Fruit fly (Drosophila melanogaster) whole organism, embryonic: ENCODE results near the gene zld.
A peak's percentile ranks its signal among the peaks of the same experiment; 100 is the strongest.

Experiments used
- ATbp ChIP-seq: fragments of 200-800 bp; sonication (Bioruptor generic); optimal IDR thresholded peaks from 2 replicates; lab custom pipeline; 2017; ENCODE audit warnings: missing biosample characterization, mild to moderate bottlenecking, missing genetic modification characterization, missing genetic modification reagents
- Atf6 ChIP-seq: fragments of 200-800 bp; sonication (Bioruptor generic); IDR thresholded peaks from 2 replicates; pipeline ENCODE4 v1.3.6; 2022; ENCODE audit warnings: missing biosample characterization, missing genetic modification characterization
- CG10366 ChIP-seq: fragments of 200-800 bp; sonication (Bioruptor generic); IDR thresholded peaks from 2 replicates; pipeline ENCODE4 v1.3.6; 2022; ENCODE audit warnings: missing biosample characterization, missing genetic modification characterization
- CG10543 ChIP-seq: fragments of 200-800 bp; sonication (Bioruptor generic); optimal IDR thresholded peaks from 3 replicates; lab custom pipeline; 2017; ENCODE audit warnings: missing biosample characterization, mild to moderate bottlenecking, missing genetic modification characterization, moderate library complexity
- CG10979 ChIP-seq: fragments of 200-800 bp; sonication (Bioruptor generic); optimal IDR thresholded peaks from 2 replicates; lab custom pipeline; 2018; ENCODE audit warnings: missing biosample characterization, mild to moderate bottlenecking, missing genetic modification characterization, moderate library complexity
- CG1529 ChIP-seq: fragments of 200-800 bp; sonication (Bioruptor generic); optimal IDR thresholded peaks from 3 replicates; lab custom pipeline; 2018; ENCODE audit warnings: missing biosample characterization, missing genetic modification characterization
- CG3163 ChIP-seq: fragments of 200-800 bp; sonication (Bioruptor generic); optimal IDR thresholded peaks from 3 replicates; lab custom pipeline; 2016; ENCODE audit warnings: missing biosample characterization, missing genetic modification characterization
- CG34376 ChIP-seq: fragments of 200-800 bp; sonication (Bioruptor generic); optimal IDR thresholded peaks from 2 replicates; lab custom pipeline; 2018; ENCODE audit warnings: missing biosample characterization, mild to moderate bottlenecking, missing genetic modification characterization
- CG43689 ChIP-seq: fragments of 200-800 bp; sonication (Bioruptor generic); IDR thresholded peaks from 2 replicates; pipeline ENCODE4 v1.3.6; 2022; ENCODE audit warnings: missing biosample characterization, missing genetic modification characterization
- CG6765 ChIP-seq: fragments of 200-800 bp; sonication (Bioruptor generic); optimal IDR thresholded peaks from 3 replicates; lab custom pipeline; 2017; ENCODE audit warnings: missing biosample characterization, mild to moderate bottlenecking, missing genetic modification characterization
- CG6791 ChIP-seq: fragments of 200-800 bp; sonication (Bioruptor generic); IDR thresholded peaks from 3 replicates; pipeline ENCODE4 v1.3.6; 2022; ENCODE audit warnings: missing biosample characterization, missing genetic modification characterization; ENCODE audit not compliant: partially characterized antibody
- CG9727 ChIP-seq: fragments of 200-800 bp; sonication (Bioruptor generic); optimal IDR thresholded peaks from 3 replicates; lab custom pipeline; 2017; ENCODE audit warnings: missing biosample characterization, mild to moderate bottlenecking, missing genetic modification characterization
- CTCF ChIP-seq: fragments of 200-800 bp; sonication (Bioruptor generic); optimal IDR thresholded peaks from 2 replicates; lab custom pipeline; 2017; ENCODE audit warnings: missing biosample characterization, mild to moderate bottlenecking, missing genetic modification characterization, moderate library complexity
- D19A ChIP-seq: fragments of 200-800 bp; optimal IDR thresholded peaks from 3 replicates; lab custom pipeline; 2019; ENCODE audit warnings: missing biosample characterization, mild to moderate bottlenecking, missing genetic modification characterization, moderate library complexity
- D19B ChIP-seq: fragments of 200-800 bp; sonication (Bioruptor generic); optimal IDR thresholded peaks from 2 replicates; lab custom pipeline; 2017; ENCODE audit warnings: missing biosample characterization, mild to moderate bottlenecking, missing genetic modification characterization
- Deaf1 ChIP-seq: fragments of 200-800 bp; optimal IDR thresholded peaks from 3 replicates; lab custom pipeline; 2019; ENCODE audit warnings: missing biosample characterization, mild to moderate bottlenecking, missing genetic modification characterization, moderate library complexity
- Dek ChIP-seq: fragments of 200-800 bp; sonication (Bioruptor generic); optimal IDR thresholded peaks from 3 replicates; lab custom pipeline; 2019; ENCODE audit warnings: missing biosample characterization, mild to moderate bottlenecking, missing genetic modification characterization, moderate library complexity
- Ets65A ChIP-seq: fragments of 200-800 bp; sonication (Bioruptor generic); peaks from one replicate; lab custom pipeline; 2016; ENCODE audit warnings: missing biosample characterization, missing genetic modification characterization
- GATAe ChIP-seq: fragments of 200-800 bp; sonication (Bioruptor generic); conservative IDR thresholded peaks from 2 replicates; pipeline ENCODE4 v1.3.6; 2022; ENCODE audit warnings: missing biosample characterization, missing genetic modification characterization
- Hey ChIP-seq: fragments of 200-800 bp; sonication (Bioruptor generic); optimal IDR thresholded peaks from 3 replicates; lab custom pipeline; 2018; ENCODE audit warnings: missing biosample characterization, mild to moderate bottlenecking, missing genetic modification characterization
- Med ChIP-seq: fragments of 200-800 bp; sonication (Bioruptor generic); peaks from one replicate; lab custom pipeline; 2016; ENCODE audit warnings: missing biosample characterization, missing genetic modification characterization, mild to moderate bottlenecking, inconsistent platforms, moderate library complexity
- Pdp1 ChIP-seq, 2 experiments: fragments of 200-800 bp; sonication (Bioruptor generic); optimal IDR thresholded peaks; 3 replicates each; lab custom pipeline; 2016; ENCODE audit warnings: missing biosample characterization in 2 of 2, missing genetic modification characterization in 2 of 2, mild to moderate bottlenecking in 1 of 2, moderate library complexity in 1 of 2
- TFAM ChIP-seq: fragments of 200-800 bp; sonication (Bioruptor generic); optimal IDR thresholded peaks from 2 replicates; lab custom pipeline; 2017; ENCODE audit warnings: missing biosample characterization, missing genetic modification characterization, inconsistent platforms
- Vsx1 ChIP-seq: fragments of 200-800 bp; sonication (Bioruptor generic); optimal IDR thresholded peaks from 2 replicates; lab custom pipeline; 2017; ENCODE audit warnings: missing biosample characterization, mild to moderate bottlenecking, missing genetic modification characterization, missing genetic modification reagents
- YL-1 ChIP-seq: fragments of 200-800 bp; sonication (Bioruptor generic); optimal IDR thresholded peaks from 3 replicates; lab custom pipeline; 2017; ENCODE audit warnings: missing biosample characterization, mild to moderate bottlenecking, missing genetic modification characterization
- ara ChIP-seq: fragments of 200-800 bp; sonication (Bioruptor generic); IDR thresholded peaks from 2 replicates; pipeline ENCODE4 v1.3.6; 2022; ENCODE audit warnings: missing biosample characterization, missing genetic modification characterization
- az2 ChIP-seq: fragments of 200-800 bp; sonication (Bioruptor generic); optimal IDR thresholded peaks from 3 replicates; lab custom pipeline; 2016; ENCODE audit warnings: missing biosample characterization, missing genetic modification characterization
- btn ChIP-seq: fragments of 200-800 bp; sonication (Bioruptor generic); optimal IDR thresholded peaks from 2 replicates; lab custom pipeline; 2016; ENCODE audit warnings: missing biosample characterization, missing genetic modification characterization
- chinmo ChIP-seq: fragments of 200-800 bp; sonication (Bioruptor generic); IDR thresholded peaks from 4 replicates; pipeline ENCODE4 v1.3.6; 2022; ENCODE audit warnings: missing biosample characterization, missing genetic modification characterization; ENCODE audit not compliant: partially characterized antibody
- chm ChIP-seq: fragments of 200-800 bp; sonication (Bioruptor generic); IDR thresholded peaks from 2 replicates; pipeline ENCODE4 v1.3.6; 2022; ENCODE audit warnings: missing biosample characterization, missing genetic modification characterization
- chn ChIP-seq: fragments of 200-800 bp; sonication (Bioruptor generic); optimal IDR thresholded peaks from 2 replicates; lab custom pipeline; 2016; ENCODE audit warnings: missing biosample characterization, missing genetic modification characterization
- ci ChIP-seq: fragments of 200-800 bp; sonication (Bioruptor generic); IDR thresholded peaks from 3 replicates; pipeline ENCODE4 v1.3.6; 2022; ENCODE audit warnings: missing biosample characterization, missing genetic modification characterization
- cwo ChIP-seq: fragments of 200-800 bp; sonication (Bioruptor generic); optimal IDR thresholded peaks from 3 replicates; lab custom pipeline; 2017; ENCODE audit warnings: missing biosample characterization, missing genetic modification characterization, mild to moderate bottlenecking, moderate library complexity, missing genetic modification reagents
- disco-r ChIP-seq: fragments of 200-800 bp; sonication (Bioruptor generic); optimal IDR thresholded peaks from 2 replicates; lab custom pipeline; 2016; ENCODE audit warnings: missing biosample characterization, missing genetic modification characterization
- exex ChIP-seq: fragments of 200-800 bp; sonication (Bioruptor generic); optimal IDR thresholded peaks from 4 replicates; lab custom pipeline; 2018; ENCODE audit warnings: missing biosample characterization, mild to moderate bottlenecking, missing genetic modification characterization, moderate library complexity
- ftz-f1 ChIP-seq: fragments of 200-800 bp; sonication (Bioruptor generic); optimal IDR thresholded peaks from 2 replicates; lab custom pipeline; 2016; ENCODE audit warnings: missing biosample characterization, missing genetic modification characterization
- grn ChIP-seq: fragments of 200-800 bp; sonication (Bioruptor generic); optimal IDR thresholded peaks from 3 replicates; lab custom pipeline; 2017; ENCODE audit warnings: missing biosample characterization, missing genetic modification characterization
- gsb-n ChIP-seq: fragments of 200-800 bp; sonication (Bioruptor generic); optimal IDR thresholded peaks from 3 replicates; lab custom pipeline; 2018; ENCODE audit warnings: missing biosample characterization, mild to moderate bottlenecking, missing genetic modification characterization
- kni ChIP-seq: fragments of 200-800 bp; sonication (Bioruptor generic); optimal IDR thresholded peaks from 3 replicates; lab custom pipeline; 2017; ENCODE audit warnings: mild to moderate bottlenecking, missing biosample characterization, missing genetic modification reagents, missing genetic modification characterization
- lab ChIP-seq: fragments of 200-800 bp; sonication (Bioruptor generic); optimal IDR thresholded peaks from 3 replicates; lab custom pipeline; 2017; ENCODE audit warnings: missing biosample characterization, missing genetic modification characterization, mild to moderate bottlenecking, moderate library complexity, missing genetic modification reagents
- mirr ChIP-seq: fragments of 200-800 bp; sonication (Bioruptor generic); optimal IDR thresholded peaks from 3 replicates; lab custom pipeline; 2018; ENCODE audit warnings: missing biosample characterization, mild to moderate bottlenecking, missing genetic modification characterization
- nerfin-2 ChIP-seq: fragments of 200-800 bp; sonication (Bioruptor generic); IDR thresholded peaks from 2 replicates; pipeline ENCODE4 v1.3.6; 2022; ENCODE audit warnings: missing biosample characterization, missing genetic modification characterization; ENCODE audit not compliant: partially characterized antibody
- otp ChIP-seq: fragments of 200-800 bp; sonication (Bioruptor generic); IDR thresholded peaks from 3 replicates; pipeline ENCODE4, ENCODE4 v1.3.6; 2022; ENCODE audit warnings: missing biosample characterization, missing genetic modification characterization
- scrt ChIP-seq: fragments of 200-800 bp; sonication (Bioruptor generic); optimal IDR thresholded peaks from 2 replicates; lab custom pipeline; 2018; ENCODE audit warnings: missing biosample characterization, mild to moderate bottlenecking, missing genetic modification characterization, moderate library complexity
- shn ChIP-seq: fragments of 200-800 bp; sonication (Bioruptor generic); optimal IDR thresholded peaks from 3 replicates; lab custom pipeline; 2016; ENCODE audit warnings: missing biosample characterization, missing genetic modification characterization
- sr ChIP-seq: fragments of 200-800 bp; sonication (Bioruptor generic); IDR thresholded peaks from 3 replicates; pipeline ENCODE4 v1.3.6; 2022; ENCODE audit warnings: missing biosample characterization, missing genetic modification characterization
- sug ChIP-seq: fragments of 200-800 bp; optimal IDR thresholded peaks from 2 replicates; lab custom pipeline; 2019; ENCODE audit warnings: missing biosample characterization, mild to moderate bottlenecking, missing genetic modification characterization, moderate library complexity
- wek ChIP-seq: fragments of 200-800 bp; sonication (Bioruptor generic); optimal IDR thresholded peaks from 3 replicates; lab custom pipeline; 2018; ENCODE audit warnings: missing biosample characterization, mild to moderate bottlenecking, missing genetic modification characterization, moderate library complexity

The zld gene

DNA sequence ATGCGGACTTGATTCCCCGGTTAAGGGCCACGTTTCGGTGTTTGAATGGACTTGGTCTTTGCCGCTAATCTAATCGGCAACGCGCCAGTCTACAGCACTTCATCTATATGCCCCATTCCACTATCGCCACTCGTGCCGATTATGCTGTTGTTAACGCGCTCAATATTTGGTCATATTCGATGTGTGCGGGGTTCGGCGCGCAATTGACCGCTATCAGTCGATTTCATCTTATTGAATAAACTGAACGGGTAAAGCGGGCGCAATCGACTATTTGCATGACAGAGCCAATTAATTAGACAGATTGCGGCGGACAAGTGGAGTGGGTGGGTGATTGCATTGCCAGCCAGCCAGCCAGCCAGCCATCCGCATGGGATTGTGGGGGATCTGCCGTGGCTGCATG lies 31.0 kb downstream of the zld start:
- TF ChIP-seq sug (tag; lab: Kevin White, UChicago): peak; percentile 71
- no peak for TF ChIP-seq gsb-n
- TF ChIP-seq Hey (tag; lab: Kevin White, UChicago): peak; percentile 36
- TF ChIP-seq Pdp1 (GFP tag; optimal IDR thresholded peaks at IDR 0.05; lab: Kevin White, UChicago): peak in 1 of 2 experiments; percentile 44
- TF ChIP-seq CG34376 (GFP tag; lab: Kevin White, UChicago): peak; percentile 1
- TF ChIP-seq CTCF (GFP tag; lab: Kevin White, UChicago): no peak
- 0 out of 3 replicates have a peak, but pooled peaks have one; percentile 33 for TF ChIP-seq ci (GFP tag; lab: Robert Waterston, UW)
- TF ChIP-seq Ets65A (GFP tag; lab: Kevin White, UChicago): peak; percentile 84
- TF ChIP-seq D19B (GFP tag; lab: Kevin White, UChicago): no peak
- TF ChIP-seq exex: peak; percentile 95
- no peak for TF ChIP-seq CG10979 (tag; lab: Kevin White, UChicago)
- no peak for TF ChIP-seq chn (GFP tag; lab: Kevin White, UChicago)
- no peak for TF ChIP-seq ara (GFP tag; lab: Robert Waterston, UW)
- 0 out of 4 replicates have a peak, but pooled peaks have one; percentile 56 for TF ChIP-seq chinmo (GFP tag; lab: Robert Waterston, UW)
- peak; percentile 74 for TF ChIP-seq Med (GFP tag; lab: Kevin White, UChicago)
- TF ChIP-seq GATAe (GFP tag; lab: Robert Waterston, UW): 0 out of 2 replicates have a peak, but pooled peaks have one; percentile 30
- TF ChIP-seq ATbp (GFP tag; lab: Kevin White, UChicago): no peak
- TF ChIP-seq cwo: peak; percentile 54
- TF ChIP-seq btn (GFP tag; lab: Kevin White, UChicago): no peak
- peak; percentile 30 for TF ChIP-seq Vsx1 (GFP tag; lab: Kevin White, UChicago)
- peak; percentile 88 for TF ChIP-seq grn (GFP tag; lab: Kevin White, UChicago)
- TF ChIP-seq CG10543 (GFP tag; lab: Kevin White, UChicago): peak; percentile 55
- peak; percentile 95 for TF ChIP-seq mirr

DNA sequence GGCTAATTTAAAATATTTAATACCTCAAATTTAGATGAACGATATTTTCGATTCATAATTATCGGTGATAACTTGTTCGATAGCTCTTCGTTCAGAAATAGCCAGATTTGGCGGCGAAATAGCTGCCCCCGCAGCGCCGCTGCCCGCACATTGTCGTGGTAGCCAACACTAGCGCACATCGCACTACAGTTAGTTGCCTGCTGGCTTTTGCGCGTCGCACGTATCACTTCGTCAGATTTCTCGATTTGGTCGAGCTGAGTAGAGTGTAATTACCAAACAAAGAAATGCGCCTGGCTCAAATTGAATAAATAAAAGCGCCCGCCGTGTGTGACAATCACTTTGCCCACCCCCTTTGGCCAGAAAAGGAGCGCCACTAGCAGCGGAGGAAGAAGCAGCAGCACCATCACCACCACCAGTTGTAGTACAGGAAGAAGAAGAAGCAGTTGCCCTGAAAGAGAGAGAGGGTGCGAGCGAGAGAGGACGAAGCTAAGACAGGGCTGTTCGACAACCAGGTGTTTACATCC lies 32.7 kb downstream of the zld start, which contains the start of gene Abcd3:
Gene Abcd3, plus strand, starts transcription at position 145 of the 524 bp plus-strand sequence.
- TF ChIP-seq CG1529 (GFP tag; lab: Kevin White, UChicago) (no peak), Pdp1 (GFP tag; optimal IDR thresholded peaks at IDR 0.05; lab: Kevin White, UChicago) (peak; percentile 21 to 59), shn (GFP tag; lab: Kevin White, UChicago) (peak; percentile 1), lab (GFP tag; lab: Kevin White, UChicago) (peak; percentile 70), kni (GFP tag; lab: Kevin White, UChicago) (peak; percentile 65), disco-r (GFP tag; lab: Kevin White, UChicago) (peak; percentile 17), ftz-f1 (GFP tag; lab: Kevin White, UChicago) (peak; percentile 70), CG43689 (GFP tag; lab: Robert Waterston, UW) (no peak), otp (GFP tag; lab: Robert Waterston, UW) (0 out of 3 replicates have a peak, but pooled peaks have one; percentile 26), Atf6 (GFP tag; lab: Robert Waterston, UW) (0 out of 2 replicates have a peak, but pooled peaks have one; percentile 15), CG6791 (GFP tag; lab: Robert Waterston, UW) (peak; percentile 75), chm (GFP tag; lab: Robert Waterston, UW) (peak; percentile 66; the same call in 1 of the 2 replicates), CG10366 (GFP tag; lab: Robert Waterston, UW) (peak; percentile 34; the same call in 1 of the 2 replicates), scrt (peak; percentile 66), Deaf1 (tag; lab: Kevin White, UChicago) (peak; percentile 42), Dek (peak; percentile 17), CG9727 (GFP tag; lab: Kevin White, UChicago) (peak; percentile 24), sr (0 out of 3 replicates have a peak, but pooled peaks have one; percentile 43), exex (peak; percentile 54), wek (GFP tag; lab: Kevin White, UChicago) (peak; percentile 6), gsb-n (no peak), CG6765 (GFP tag; lab: Kevin White, UChicago) (peak; percentile 25), az2 (GFP tag; lab: Kevin White, UChicago) (no peak), YL-1 (GFP tag; lab: Kevin White, UChicago) (peak; percentile 84), CG3163 (GFP tag; lab: Kevin White, UChicago) (peak; percentile 57), nerfin-2 (GFP tag; lab: Robert Waterston, UW) (peak; percentile 71), D19A (tag; lab: Kevin White, UChicago) (peak; percentile 6), TFAM (GFP tag; lab: Kevin White, UChicago) (no peak), CG34376 (GFP tag; lab: Kevin White, UChicago) (peak; percentile 88)
